Worm (Caenorhabditis elegans) whole organism, L1 larva: ENCODE data around the gene spe-6.

Experiments
- ama-1 ChIP-seq: fragments of 150-350 bp; optimal IDR thresholded peaks from 2 replicates; lab custom pipeline; 2014
- fos-1 ChIP-seq: fragments of 150-350 bp; optimal IDR thresholded peaks from 2 replicates; lab custom pipeline; 2014; ENCODE audit warnings: missing biosample characterization, missing genetic modification characterization
- hlh-4 ChIP-seq: sonication (generic microtip); optimal IDR thresholded peaks from 2 replicates; lab custom pipeline; 2016; ENCODE audit warnings: mild to moderate bottlenecking, missing genetic modification characterization, missing compliant biosample characterization
- irx-1 ChIP-seq: sonication (generic microtip); optimal IDR thresholded peaks from 2 replicates; lab custom pipeline; 2016; ENCODE audit warnings: missing genetic modification characterization, missing compliant biosample characterization
- lin-35 ChIP-seq, 2 experiments: fragments of 150-350 bp; optimal IDR thresholded peaks; 2 replicates each; lab custom pipeline; 2014; ENCODE audit warnings: missing biosample characterization in 2 of 2, missing genetic modification characterization in 2 of 2, missing genetic modification reagents in 2 of 2
- lir-3 ChIP-seq: sonication (generic microtip); optimal IDR thresholded peaks from 2 replicates; lab custom pipeline; 2016; ENCODE audit warnings: mild to moderate bottlenecking, missing genetic modification characterization, moderate library complexity, missing compliant biosample characterization; ENCODE audit not compliant: poor library complexity
- lsy-2 ChIP-seq, 2 experiments: fragments of 150-350 bp; optimal IDR thresholded peaks; 2 replicates each; lab custom pipeline; 2014; ENCODE audit warnings: missing biosample characterization in 2 of 2, missing genetic modification characterization in 2 of 2
- mab-9 ChIP-seq: fragments of 200-800 bp; sonication (Bioruptor generic); IDR thresholded peaks from 2 replicates; pipeline ENCODE4 v1.3.6; 2022; ENCODE audit warnings: missing genetic modification reagents, missing genetic modification characterization, missing compliant biosample characterization
- nhr-11 ChIP-seq: fragments of 150-350 bp; optimal IDR thresholded peaks from 2 replicates; lab custom pipeline; 2014; ENCODE audit warnings: missing biosample characterization, missing genetic modification characterization
- nhr-12 ChIP-seq: sonication (generic microtip); optimal IDR thresholded peaks from 2 replicates; lab custom pipeline; 2017; ENCODE audit warnings: missing biosample characterization, missing genetic modification characterization
- nhr-237 ChIP-seq: fragments of 150-350 bp; optimal IDR thresholded peaks from 2 replicates; lab custom pipeline; 2014; ENCODE audit warnings: missing biosample characterization, missing genetic modification characterization
- nhr-71 ChIP-seq: sonication (generic microtip); optimal IDR thresholded peaks from 2 replicates; lab custom pipeline; 2016; ENCODE audit warnings: mild to moderate bottlenecking, missing genetic modification characterization, moderate library complexity, missing compliant biosample characterization
- nhr-84 ChIP-seq: sonication (generic microtip); optimal IDR thresholded peaks from 2 replicates; lab custom pipeline; 2017; ENCODE audit warnings: missing biosample characterization, missing genetic modification characterization
- unc-130 ChIP-seq: fragments of 150-350 bp; optimal IDR thresholded peaks from 2 replicates; lab custom pipeline; 2017; ENCODE audit warnings: missing biosample characterization, missing genetic modification characterization, inconsistent platforms

- TF ChIP-seq nhr-237 (tag; lab: Kevin White, UChicago) (no peak), lsy-2 (tag; optimal IDR thresholded peaks at IDR 0.05; lab: Kevin White, UChicago) (no peak), irx-1 (tag; lab: Kevin White, UChicago) (no peak), unc-130 (tag; lab: Kevin White, UChicago) (no peak), nhr-11 (tag; lab: Kevin White, UChicago) (no peak), ama-1 (lab: Kevin White, UChicago) (no peak), lir-3 (tag; lab: Kevin White, UChicago) (no peak), nhr-84 (tag; lab: Kevin White, UChicago) (no peak), mab-9 (GFP tag; lab: Robert Waterston, UW) (no peak), nhr-71 (tag; lab: Kevin White, UChicago) (no peak), fos-1 (tag; lab: Kevin White, UChicago) (no peak), nhr-12 (tag; lab: Kevin White, UChicago) (no peak), lin-35 (GFP tag; optimal IDR thresholded peaks at IDR 0.05; lab: Kevin White, UChicago) (no peak), hlh-4 (tag; lab: Kevin White, UChicago) (no peak)
Observed at ce11 chrIII:11548070-11548469, 42.8 kb downstream of the spe-6 start, which contains the start of gene Y66D12A.13.
